Fruit fly (Drosophila melanogaster): Measurements from ENCODE around the gene Cpr78Cc.

The Cpr78Cc gene

DNA sequence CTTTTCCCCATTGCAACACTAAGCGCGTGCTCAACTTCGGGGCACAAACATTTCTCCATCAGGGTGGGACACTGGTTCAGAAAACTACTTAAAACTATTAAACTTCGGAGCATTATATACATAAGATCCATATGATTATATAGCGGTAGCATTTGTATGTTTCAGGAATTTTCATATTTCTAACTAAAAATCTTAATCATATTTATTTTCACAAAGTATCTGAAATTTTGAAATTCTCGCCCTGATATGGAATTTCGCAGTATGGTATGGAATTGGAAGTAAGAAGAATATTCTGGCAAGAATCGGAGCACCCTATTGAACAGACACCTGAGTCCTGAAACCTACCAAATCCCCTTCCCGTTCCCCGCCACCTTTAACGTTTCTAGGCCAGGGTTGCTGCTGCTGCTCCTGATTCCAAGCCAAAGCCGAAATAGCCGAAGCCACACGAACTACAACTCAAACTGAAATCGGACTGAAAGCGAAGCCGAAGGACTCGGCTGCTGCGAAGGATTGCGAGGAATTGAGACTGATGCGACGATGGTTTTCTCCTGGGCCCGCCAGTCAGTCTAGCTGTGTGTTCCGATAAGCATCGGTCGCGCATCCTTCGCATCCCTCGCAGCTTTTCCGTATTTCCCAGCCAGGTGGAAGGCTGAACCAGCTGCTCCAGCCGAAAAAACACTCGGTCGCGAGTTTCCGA is 21.6 kb downstream of the Cpr78Cc start (continued):
- TF ChIP-seq trh (GFP tag; optimal IDR thresholded peaks at IDR 0.05) = no peak
- peak; percentile 53 for TF ChIP-seq CG13424 (tag; optimal IDR thresholded peaks at IDR 0.05)
- TF ChIP-seq CoRest (tag; optimal IDR thresholded peaks at IDR 0.05) = peak; percentile 18
- TF ChIP-seq CG7556 (GFP tag; optimal IDR thresholded peaks at IDR 0.05) = peak; percentile 73
- TF ChIP-seq CG9727 (GFP tag; optimal IDR thresholded peaks at IDR 0.05) = peak; percentile 20
- TF ChIP-seq sima (GFP tag; optimal IDR thresholded peaks at IDR 0.05) = no peak
- TF ChIP-seq TFAM (GFP tag; optimal IDR thresholded peaks at IDR 0.05) = no peak
- TF ChIP-seq Oli (tag; optimal IDR thresholded peaks at IDR 0.05) = peak; percentile 37
- TF ChIP-seq CG18011 (GFP tag; optimal IDR thresholded peaks at IDR 0.05) = no peak
- no peak for TF ChIP-seq CG11398 (GFP tag; optimal IDR thresholded peaks at IDR 0.05)
- TF ChIP-seq CG11696 (GFP tag; IDR thresholded peaks at IDR 0.05) = no peak
- no peak for TF ChIP-seq CG18764 (GFP tag; optimal IDR thresholded peaks at IDR 0.05)
- no peak for TF ChIP-seq kah (GFP tag; optimal IDR thresholded peaks at IDR 0.05)
- no peak for TF ChIP-seq run (tag; optimal IDR thresholded peaks at IDR 0.05)
- no peak for TF ChIP-seq YL-1 (GFP tag; optimal IDR thresholded peaks at IDR 0.05)
- TF ChIP-seq knrl (GFP tag; IDR thresholded peaks at IDR 0.05; ENCODE audit: partially characterized antibody) = no peak
- TF ChIP-seq fu2 (GFP tag; optimal IDR thresholded peaks at IDR 0.05) = peak; percentile 14
- peak; percentile 7 for TF ChIP-seq HLH54F (GFP tag; optimal IDR thresholded peaks at IDR 0.05)
- no peak for TF ChIP-seq Sry-β (GFP tag; optimal IDR thresholded peaks at IDR 0.05)
- no peak for TF ChIP-seq insv (GFP tag; optimal IDR thresholded peaks at IDR 0.05)
- TF ChIP-seq wdn (GFP tag; IDR thresholded peaks at IDR 0.05) = no peak
- TF ChIP-seq crc (GFP tag; optimal IDR thresholded peaks at IDR 0.05) = no peak
- peak; percentile 4 for TF ChIP-seq B-H2 (GFP tag; optimal IDR thresholded peaks at IDR 0.05)
- TF ChIP-seq Mes4 (GFP tag; optimal IDR thresholded peaks at IDR 0.05) = no peak
- no peak for TF ChIP-seq Aef1 (GFP tag; IDR thresholded peaks at IDR 0.05)
- TF ChIP-seq hbn (GFP tag; IDR thresholded peaks at IDR 0.05; ENCODE audit: partially characterized antibody) = no peak
- TF ChIP-seq B-H1 (GFP tag; IDR thresholded peaks at IDR 0.05) = no peak
- no peak for TF ChIP-seq jigr1 (GFP tag; IDR thresholded peaks at IDR 0.05)
- TF ChIP-seq CG4282 (GFP tag; optimal IDR thresholded peaks at IDR 0.05) = no peak
- TF ChIP-seq H2.0 (GFP tag; IDR thresholded peaks at IDR 0.05) = no peak
- TF ChIP-seq CG3407 (GFP tag; optimal IDR thresholded peaks at IDR 0.05) = no peak
- no peak for TF ChIP-seq CG3838 (GFP tag; optimal IDR thresholded peaks at IDR 0.05)
- TF ChIP-seq phol (tag; optimal IDR thresholded peaks at IDR 0.05) = no peak
- TF ChIP-seq peb (GFP tag; IDR thresholded peaks at IDR 0.05) = no peak
- TF ChIP-seq CG8089 (GFP tag; optimal IDR thresholded peaks at IDR 0.05) = no peak
- TF ChIP-seq sqz (GFP tag; optimal IDR thresholded peaks at IDR 0.05) = no peak
- no peak for TF ChIP-seq tna (GFP tag; IDR thresholded peaks at IDR 0.05; ENCODE audit: partially characterized antibody)
- no peak for TF ChIP-seq Nf-YC (tag; optimal IDR thresholded peaks at IDR 0.05)
- TF ChIP-seq Blimp-1 (GFP tag; optimal IDR thresholded peaks at IDR 0.05) = no peak
- TF ChIP-seq CG8359 (GFP tag; optimal IDR thresholded peaks at IDR 0.05; ENCODE audit: borderline replicate concordance) = no peak
- TF ChIP-seq br (optimal IDR thresholded peaks at IDR 0.05) = no peak
- TF ChIP-seq danr (GFP tag; IDR thresholded peaks at IDR 0.05) = no peak
- TF ChIP-seq Ravus (GFP tag; IDR thresholded peaks at IDR 0.05) = no peak
- TF ChIP-seq abd-A (tag; optimal IDR thresholded peaks at IDR 0.05) = no peak
- TF ChIP-seq CG4404 (GFP tag; IDR thresholded peaks at IDR 0.05) = no peak
- TF ChIP-seq Elba2 (GFP tag; optimal IDR thresholded peaks at IDR 0.05) = no peak
- TF ChIP-seq D (optimal IDR thresholded peaks at IDR 0.05) = no peak
- TF ChIP-seq D (GFP tag; optimal IDR thresholded peaks at IDR 0.05) = no peak
- no peak for TF ChIP-seq her (GFP tag; optimal IDR thresholded peaks at IDR 0.05)
- no peak for TF ChIP-seq CG34224 (GFP tag; IDR thresholded peaks at IDR 0.05; ENCODE audit: partially characterized antibody)
- no peak for TF ChIP-seq NC2β (GFP tag; optimal IDR thresholded peaks at IDR 0.05)
